Worm (Caenorhabditis elegans): ENCODE data around the gene bre-1.

DNA sequence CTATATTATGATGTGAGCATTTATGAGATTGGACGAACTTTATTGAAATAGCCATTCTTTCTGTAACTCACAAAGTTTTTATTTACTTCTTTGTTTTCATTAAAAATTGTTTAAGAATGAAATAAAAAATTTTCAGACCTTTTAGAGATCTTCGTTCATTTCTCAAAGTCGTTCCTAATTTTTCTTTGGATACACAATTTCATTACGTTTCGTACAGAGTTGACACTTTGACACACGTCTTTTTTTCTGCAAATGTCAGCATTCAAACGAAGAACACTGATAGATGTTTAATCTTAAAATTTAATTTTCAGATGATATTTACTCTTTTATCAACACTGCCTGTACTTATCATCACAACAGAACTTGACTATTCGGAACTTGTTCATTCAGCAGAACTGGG is 29.4 kb downstream of the bre-1 start, which contains the start of gene acc-2:
- TF ChIP-seq unc-62 (GFP tag; optimal IDR thresholded peaks at IDR 0.05) (no peak), snpc-4 (tag; optimal IDR thresholded peaks at IDR 0.05) (no peak), nhr-76 (tag; optimal IDR thresholded peaks at IDR 0.05) (no peak), nhr-2 (tag; optimal IDR thresholded peaks at IDR 0.05) (no peak), elt-1 (tag; optimal IDR thresholded peaks at IDR 0.05; ENCODE audit: borderline replicate concordance, insufficient read depth) (no peak), sptf-1 (tag; optimal IDR thresholded peaks at IDR 0.05) (no peak), lsy-2 (tag; optimal IDR thresholded peaks at IDR 0.05) (no peak), mep-1 (tag; optimal IDR thresholded peaks at IDR 0.05) (no peak), lin-13 (tag; optimal IDR thresholded peaks at IDR 0.05) (no peak), blmp-1 (tag; optimal IDR thresholded peaks at IDR 0.05) (no peak)
